Worm (Caenorhabditis elegans): ENCODE results near the gene col-133.

Gene col-133

DNA sequence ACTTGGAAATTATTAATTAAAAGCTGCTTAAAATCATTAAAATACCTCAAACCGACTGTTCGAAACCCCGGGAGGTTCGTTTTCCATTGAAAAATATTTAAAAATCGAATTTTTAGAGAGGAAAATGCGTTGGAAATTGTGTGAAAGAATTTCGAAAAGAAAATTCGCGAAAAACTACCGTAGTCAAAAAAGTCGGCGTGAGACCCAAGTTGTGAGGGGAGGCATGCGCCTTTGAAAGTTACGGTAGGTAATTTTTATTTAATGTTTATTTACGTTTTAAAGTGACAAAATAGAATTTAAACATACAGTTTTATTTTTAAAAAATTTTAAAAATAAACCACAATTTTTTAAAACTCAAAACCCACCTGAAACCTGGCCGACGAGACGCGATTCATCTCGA is 16.4 kb upstream of the col-133 start:
- TF ChIP-seq aly-2 (tag; optimal IDR thresholded peaks at IDR 0.05) (no peak), unc-55 (GFP tag; optimal IDR thresholded peaks at IDR 0.05) (no peak), nhr-23 (tag; optimal IDR thresholded peaks at IDR 0.05) (no peak), ceh-16 (tag; optimal IDR thresholded peaks at IDR 0.05) (no peak), nhr-129 (tag; optimal IDR thresholded peaks at IDR 0.05) (no peak), alr-1 (tag; optimal IDR thresholded peaks at IDR 0.05) (no peak), sem-4 (tag; optimal IDR thresholded peaks at IDR 0.05) (no peak), ZK546.5 (tag; optimal IDR thresholded peaks at IDR 0.05) (no peak), elt-3 (tag; optimal IDR thresholded peaks at IDR 0.05) (no peak), nhr-77 (tag; optimal IDR thresholded peaks at IDR 0.05) (no peak), lin-11 (tag; optimal IDR thresholded peaks at IDR 0.05) (no peak)

DNA sequence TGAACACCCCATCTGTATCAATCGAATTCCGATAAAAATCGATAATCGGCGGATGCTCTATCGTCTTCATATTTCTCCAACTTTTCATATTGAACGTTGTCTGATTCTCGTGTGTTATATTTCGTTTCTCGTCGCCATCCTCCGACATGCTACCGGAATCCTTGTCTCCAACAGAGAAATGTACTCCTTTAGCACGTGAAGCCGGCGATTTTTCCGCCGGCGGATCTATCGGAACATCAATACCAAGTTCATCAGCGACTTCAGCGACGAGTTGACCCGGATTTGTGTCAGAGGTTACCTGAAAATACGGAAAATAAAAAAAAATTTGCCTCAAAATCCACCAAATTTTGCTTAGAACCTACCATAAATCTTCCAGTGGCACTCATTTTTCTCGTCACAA is 15.9 kb upstream of the col-133 start:
- TF ChIP-seq ceh-16 (tag; optimal IDR thresholded peaks at IDR 0.05) (no peak), snpc-4 (tag; optimal IDR thresholded peaks at IDR 0.05) (no peak)

DNA sequence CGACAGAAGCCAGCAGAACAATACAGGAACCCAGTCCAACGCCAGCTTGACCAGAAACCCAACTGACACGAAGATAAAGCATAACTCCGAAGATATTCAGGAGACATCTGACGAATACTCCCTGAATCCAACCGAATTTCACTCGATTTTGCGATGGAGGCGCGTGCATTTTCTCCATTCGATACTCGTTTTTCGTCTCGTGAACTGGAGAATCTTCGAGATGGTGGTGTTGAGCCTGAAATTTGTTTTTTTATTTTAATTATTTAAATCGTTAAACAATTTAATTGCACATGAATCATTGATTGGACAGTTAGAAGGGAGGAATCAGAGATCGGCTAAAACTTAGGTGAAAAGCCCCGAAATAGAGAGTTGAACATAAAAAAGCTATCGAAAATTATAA is 15.2 kb upstream of the col-133 start:
- TF ChIP-seq zag-1 (tag; optimal IDR thresholded peaks at IDR 0.05) (no peak), lin-39 (tag; optimal IDR thresholded peaks at IDR 0.05) (no peak)

DNA sequence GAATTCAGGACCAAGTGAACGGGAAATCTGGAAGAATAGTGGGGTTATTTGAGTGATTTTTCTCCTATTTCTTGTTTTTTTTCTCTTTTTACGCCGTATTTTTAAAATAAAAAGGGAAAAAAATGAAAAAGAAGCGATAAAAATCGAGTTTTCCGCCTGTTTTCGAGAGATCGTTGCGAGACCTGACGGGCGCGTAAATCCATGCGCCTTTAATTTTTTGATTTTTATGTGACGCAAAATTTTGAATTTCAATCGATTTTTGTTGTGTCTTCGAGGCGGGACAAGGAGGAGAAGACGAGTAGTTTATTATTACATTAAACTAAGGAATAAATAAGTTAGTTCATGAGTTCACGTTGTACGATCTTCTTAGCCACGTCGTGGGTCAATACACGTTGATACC is 14.5 kb upstream of the col-133 start:
- no peak for TF ChIP-seq nhr-6 (tag; optimal IDR thresholded peaks at IDR 0.05)
- no peak for TF ChIP-seq mbf-1 (tag; optimal IDR thresholded peaks at IDR 0.05)
- TF ChIP-seq nhr-11 (tag; optimal IDR thresholded peaks at IDR 0.05) = no peak
- no peak for TF ChIP-seq mdl-1 (tag; optimal IDR thresholded peaks at IDR 0.05)
- no peak for TF ChIP-seq ceh-16 (tag; optimal IDR thresholded peaks at IDR 0.05)
- no peak for TF ChIP-seq nhr-237 (tag; optimal IDR thresholded peaks at IDR 0.05)

DNA sequence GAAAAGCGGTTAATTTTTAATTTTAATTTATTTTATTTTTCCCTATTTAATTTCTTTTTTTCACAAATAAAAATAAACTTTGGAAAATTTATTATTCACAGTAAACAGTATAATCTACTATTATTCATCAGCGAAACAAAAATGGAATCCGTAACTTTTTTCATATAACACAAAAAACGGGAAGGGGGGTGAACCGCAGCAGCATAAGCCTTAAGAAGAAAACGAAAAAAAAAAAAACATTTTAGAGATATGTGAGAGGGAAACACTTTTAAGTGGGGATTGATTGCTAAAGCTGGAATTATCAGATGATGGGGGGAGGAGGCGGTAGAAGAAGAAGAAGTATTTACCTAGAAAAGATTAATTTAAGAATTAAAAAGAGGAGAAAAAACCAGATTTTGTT is 8.5 kb upstream of the col-133 start:
- TF ChIP-seq zag-1 (tag; optimal IDR thresholded peaks at IDR 0.05) (no peak), mdl-1 (tag; optimal IDR thresholded peaks at IDR 0.05) (no peak), R02D3.7 (tag; optimal IDR thresholded peaks at IDR 0.05) (no peak), crh-2 (tag; optimal IDR thresholded peaks at IDR 0.05) (no peak), nhr-11 (tag; optimal IDR thresholded peaks at IDR 0.05) (no peak), ceh-82 (tag; optimal IDR thresholded peaks at IDR 0.05) (no peak), lsy-2 (tag; optimal IDR thresholded peaks at IDR 0.05) (no peak), blmp-1 (tag; optimal IDR thresholded peaks at IDR 0.05; ENCODE audit: insufficient read depth) (no peak)

ce11 chrIV:14106274-14106673 is 7.1 kb upstream of the col-133 start, which contains the start of gene ins-34:
Gene ins-34, plus strand, starts transcription at chrIV:14106574.
- TF ChIP-seq nhr-23 (tag; optimal IDR thresholded peaks at IDR 0.05) (no peak), ztf-1 (GFP tag; conservative IDR thresholded peaks at IDR 0.05) (no peak), nhr-10 (tag; optimal IDR thresholded peaks at IDR 0.05) (no peak), elt-3 (tag; optimal IDR thresholded peaks at IDR 0.05) (no peak), unc-55 (GFP tag; optimal IDR thresholded peaks at IDR 0.05) (no peak)

ce11 chrIV:14104745-14105144 is 5.6 kb upstream of the col-133 start:
- TF ChIP-seq crh-2 (tag; optimal IDR thresholded peaks at IDR 0.05) (no peak), gmeb-1 (tag; optimal IDR thresholded peaks at IDR 0.05) (no peak), snpc-4 (tag; optimal IDR thresholded peaks at IDR 0.05) (no peak), nhr-237 (tag; optimal IDR thresholded peaks at IDR 0.05) (no peak), lin-39 (tag; optimal IDR thresholded peaks at IDR 0.05) (no peak), sma-9 (GFP tag; optimal IDR thresholded peaks at IDR 0.05) (no peak), sma-9 (tag; optimal IDR thresholded peaks at IDR 0.05) (no peak), ama-1 (optimal IDR thresholded peaks at IDR 0.05) (no peak), unc-55 (GFP tag; optimal IDR thresholded peaks at IDR 0.05) (no peak), mbf-1 (tag; optimal IDR thresholded peaks at IDR 0.05) (no peak), blmp-1 (tag; optimal IDR thresholded peaks at IDR 0.05; ENCODE audit: insufficient read depth) (no peak), zag-1 (tag; optimal IDR thresholded peaks at IDR 0.05) (no peak), R02D3.7 (tag; optimal IDR thresholded peaks at IDR 0.05) (no peak), lin-11 (tag; optimal IDR thresholded peaks at IDR 0.05) (no peak), nhr-21 (tag; optimal IDR thresholded peaks at IDR 0.05) (no peak)

Measured in whole organism, L2 larva.